Worm (Caenorhabditis elegans) whole organism, early embryonic: ENCODE measurements around the gene M117.4.

ENCODE experiments used
- B0310.2 ChIP-seq: sonication (generic microtip); optimal IDR thresholded peaks from 2 replicates; lab custom pipeline; 2016; ENCODE audit warnings: mild to moderate bottlenecking, missing genetic modification characterization, missing compliant biosample characterization
- ceh-36 ChIP-seq: sonication (generic microtip); optimal IDR thresholded peaks from 2 replicates; lab custom pipeline; 2016; ENCODE audit warnings: missing genetic modification characterization, inconsistent platforms, missing compliant biosample characterization
- hmbx-1 ChIP-seq: sonication (generic microtip); optimal IDR thresholded peaks from 2 replicates; lab custom pipeline; 2016; ENCODE audit warnings: mild to moderate bottlenecking, missing genetic modification characterization, missing compliant biosample characterization
- hmg-4 ChIP-seq: fragments of 200-800 bp; sonication (Bioruptor generic); optimal IDR thresholded peaks from 2 replicates; lab custom pipeline; 2018; ENCODE audit warnings: mild to moderate bottlenecking, missing genetic modification characterization, missing compliant biosample characterization
- pes-1 ChIP-seq: fragments of 200-800 bp; sonication (Bioruptor generic); IDR thresholded peaks from 2 replicates; pipeline ENCODE4 v1.3.6; 2022; ENCODE audit warnings: missing genetic modification reagents, missing genetic modification characterization, missing compliant biosample characterization

- TF ChIP-seq hmbx-1 (tag; lab: Kevin White, UChicago) = no peak
- TF ChIP-seq ceh-36 (tag; lab: Kevin White, UChicago) = no peak
- no peak for TF ChIP-seq pes-1
- no peak for TF ChIP-seq hmg-4 (GFP tag; lab: Kevin White, UChicago)
- no peak for TF ChIP-seq B0310.2
Observed at ce11 chrIV:11809047-11809446, 24.3 kb downstream of the M117.4 start.
